Fruit fly (Drosophila melanogaster): Measurements from ENCODE around the gene Ugt36E1.

Ugt36E1 gene

dm6 chr2L:18846843-18847242 lies 20.3 kb downstream of the Ugt36E1 start:
- TF ChIP-seq psq (optimal IDR thresholded peaks at IDR 0.05), result no peak
- TF ChIP-seq ttk (optimal IDR thresholded peaks at IDR 0.05), result no peak
- no peak for TF ChIP-seq Myc (optimal IDR thresholded peaks at IDR 0.05)
- no peak for TF ChIP-seq insv (optimal IDR thresholded peaks at IDR 0.05)

DNA sequence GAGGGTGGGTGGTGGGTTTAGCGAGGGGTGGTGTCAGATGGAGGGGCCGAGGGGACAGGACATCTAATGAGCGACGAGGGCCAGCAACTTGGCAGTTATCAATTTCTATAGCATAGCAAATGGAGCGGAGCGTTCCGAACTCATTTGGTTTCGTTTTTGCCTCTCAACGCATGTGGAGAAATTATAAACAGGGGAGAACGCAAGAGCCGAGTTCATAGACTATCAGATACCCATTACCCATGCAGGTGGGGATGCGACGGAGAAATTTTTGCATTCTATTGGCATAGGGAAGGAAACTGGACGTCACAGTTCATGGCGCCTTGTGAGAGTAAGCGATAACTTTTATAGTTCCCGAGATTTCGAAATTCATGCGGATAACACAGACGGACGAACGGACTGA lies 25.7 kb downstream of the Ugt36E1 start:
- TF ChIP-seq h (optimal IDR thresholded peaks at IDR 0.05) (no peak), Sin3A (optimal IDR thresholded peaks at IDR 0.05) (no peak), psq (optimal IDR thresholded peaks at IDR 0.05) (no peak), Myc (optimal IDR thresholded peaks at IDR 0.05) (no peak), insv (optimal IDR thresholded peaks at IDR 0.05) (no peak), ttk (optimal IDR thresholded peaks at IDR 0.05) (no peak)

DNA sequence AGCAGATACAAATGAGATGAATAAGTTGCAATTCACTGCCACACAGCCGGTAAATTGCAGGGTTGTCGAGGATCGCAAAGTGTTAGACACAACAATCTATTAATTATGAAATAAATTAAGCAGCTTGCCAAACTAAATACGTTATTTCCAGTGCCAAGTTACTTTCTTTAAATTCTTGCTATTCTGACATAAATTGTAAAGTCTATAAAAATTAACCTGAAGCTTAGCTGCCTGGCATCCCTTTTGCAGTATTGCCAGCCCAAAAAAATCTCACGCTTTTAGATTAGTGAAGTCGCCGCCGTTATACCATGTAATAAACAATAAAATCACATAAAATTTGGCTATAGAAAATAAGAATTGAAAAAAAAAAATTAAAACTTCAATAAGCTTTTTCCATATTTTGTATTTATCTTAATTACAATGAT lies 31.1 kb downstream of the Ugt36E1 start:
- TF ChIP-seq ttk (optimal IDR thresholded peaks at IDR 0.05), result no peak
- TF ChIP-seq psq (optimal IDR thresholded peaks at IDR 0.05), result no peak
- no peak for TF ChIP-seq Sin3A (optimal IDR thresholded peaks at IDR 0.05)
- no peak for TF ChIP-seq insv (optimal IDR thresholded peaks at IDR 0.05)
- TF ChIP-seq h (optimal IDR thresholded peaks at IDR 0.05), result no peak
- no peak for TF ChIP-seq Myc (optimal IDR thresholded peaks at IDR 0.05)

- no peak for TF ChIP-seq h (optimal IDR thresholded peaks at IDR 0.05)
- TF ChIP-seq psq (optimal IDR thresholded peaks at IDR 0.05), result no peak
- TF ChIP-seq insv (optimal IDR thresholded peaks at IDR 0.05), result no peak
- TF ChIP-seq Myc (optimal IDR thresholded peaks at IDR 0.05), result no peak
- TF ChIP-seq ttk (optimal IDR thresholded peaks at IDR 0.05), result no peak
- TF ChIP-seq Sin3A (optimal IDR thresholded peaks at IDR 0.05), result no peak
These were observed 32.3 kb downstream of the Ugt36E1 start, which contains the start of the genes CG10602 and mRpL13 for dm6 chr2L:18858661-18859532. Gene CG10602 (minus strand): TSS chr2L:18859248. Gene mRpL13 (minus strand): TSS chr2L:18859248.

- TF ChIP-seq Sin3A (optimal IDR thresholded peaks at IDR 0.05) (no peak), insv (optimal IDR thresholded peaks at IDR 0.05) (no peak)
These were observed 34.4 kb downstream of the Ugt36E1 start for dm6 chr2L:18860920-18861319.

dm6 chr2L:18864093-18864492 lies 37.5 kb downstream of the Ugt36E1 start:
- no peak for TF ChIP-seq psq (optimal IDR thresholded peaks at IDR 0.05)
- TF ChIP-seq insv (optimal IDR thresholded peaks at IDR 0.05), result no peak
- no peak for TF ChIP-seq ttk (optimal IDR thresholded peaks at IDR 0.05)
- no peak for TF ChIP-seq Myc (optimal IDR thresholded peaks at IDR 0.05)
- TF ChIP-seq h (optimal IDR thresholded peaks at IDR 0.05), result no peak
- TF ChIP-seq Sin3A (optimal IDR thresholded peaks at IDR 0.05), result no peak

- no peak for TF ChIP-seq psq (optimal IDR thresholded peaks at IDR 0.05)
- no peak for TF ChIP-seq Myc (optimal IDR thresholded peaks at IDR 0.05)
- no peak for TF ChIP-seq h (optimal IDR thresholded peaks at IDR 0.05)
- TF ChIP-seq Sin3A (optimal IDR thresholded peaks at IDR 0.05), result no peak
- TF ChIP-seq insv (optimal IDR thresholded peaks at IDR 0.05), result no peak
- TF ChIP-seq ttk (optimal IDR thresholded peaks at IDR 0.05), result no peak
These were observed 38.4 kb downstream of the Ugt36E1 start for dm6 chr2L:18864981-18865380.

- no peak for TF ChIP-seq psq (optimal IDR thresholded peaks at IDR 0.05)
- no peak for TF ChIP-seq ttk (optimal IDR thresholded peaks at IDR 0.05)
- TF ChIP-seq Myc (optimal IDR thresholded peaks at IDR 0.05), result no peak
- TF ChIP-seq Sin3A (optimal IDR thresholded peaks at IDR 0.05), result no peak
- no peak for TF ChIP-seq h (optimal IDR thresholded peaks at IDR 0.05)
- TF ChIP-seq insv (optimal IDR thresholded peaks at IDR 0.05), result no peak
These were observed 40.0 kb downstream of the Ugt36E1 start for dm6 chr2L:18866582-18866981.

DNA sequence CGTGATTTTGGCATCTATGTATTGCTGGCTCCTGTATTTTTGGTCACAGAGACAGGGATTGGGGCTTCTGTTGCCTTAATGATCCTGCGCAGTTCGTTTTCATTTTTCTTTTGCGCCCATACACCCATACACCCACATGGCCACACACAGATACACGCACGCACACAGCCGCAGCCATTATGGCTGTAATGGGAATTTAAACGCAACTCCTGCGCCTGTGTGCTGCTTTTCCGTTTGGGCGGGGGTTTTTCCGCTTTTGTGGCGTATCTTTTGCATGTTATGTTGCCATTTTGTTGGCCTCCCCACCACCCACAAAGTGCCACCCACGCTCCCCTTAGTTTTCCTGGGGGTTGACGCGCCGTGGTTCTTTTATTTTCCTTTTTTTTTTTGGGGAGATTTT lies 41.2 kb downstream of the Ugt36E1 start:
- TF ChIP-seq psq (optimal IDR thresholded peaks at IDR 0.05) (no peak), Sin3A (optimal IDR thresholded peaks at IDR 0.05) (no peak), Myc (optimal IDR thresholded peaks at IDR 0.05) (no peak), insv (optimal IDR thresholded peaks at IDR 0.05) (no peak), ttk (optimal IDR thresholded peaks at IDR 0.05) (no peak), h (optimal IDR thresholded peaks at IDR 0.05) (no peak)

DNA sequence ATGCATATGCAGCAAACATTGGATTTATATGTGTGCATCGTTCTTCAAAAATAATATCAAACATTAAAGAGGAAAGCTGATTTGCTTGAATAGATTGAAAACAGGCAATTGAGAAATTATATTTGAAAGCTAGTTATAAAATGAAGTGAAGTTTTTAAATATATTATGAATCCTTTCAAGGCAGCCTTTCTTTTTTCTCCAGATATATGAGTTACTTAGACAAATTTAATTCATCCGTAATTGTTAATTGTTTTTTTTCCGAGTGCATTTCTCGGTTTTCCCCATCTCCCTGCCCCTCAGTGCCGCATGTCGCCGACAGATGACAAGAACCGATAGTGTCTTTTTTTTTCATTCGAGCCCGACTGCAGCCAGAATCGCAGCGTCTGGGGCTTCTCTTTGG lies 45.3 kb downstream of the Ugt36E1 start:
- no peak for TF ChIP-seq psq (optimal IDR thresholded peaks at IDR 0.05)
- TF ChIP-seq ttk (optimal IDR thresholded peaks at IDR 0.05), result no peak
- no peak for TF ChIP-seq h (optimal IDR thresholded peaks at IDR 0.05)
- no peak for TF ChIP-seq insv (optimal IDR thresholded peaks at IDR 0.05)
- TF ChIP-seq Sin3A (optimal IDR thresholded peaks at IDR 0.05), result no peak
- TF ChIP-seq Myc (optimal IDR thresholded peaks at IDR 0.05), result no peak

DNA sequence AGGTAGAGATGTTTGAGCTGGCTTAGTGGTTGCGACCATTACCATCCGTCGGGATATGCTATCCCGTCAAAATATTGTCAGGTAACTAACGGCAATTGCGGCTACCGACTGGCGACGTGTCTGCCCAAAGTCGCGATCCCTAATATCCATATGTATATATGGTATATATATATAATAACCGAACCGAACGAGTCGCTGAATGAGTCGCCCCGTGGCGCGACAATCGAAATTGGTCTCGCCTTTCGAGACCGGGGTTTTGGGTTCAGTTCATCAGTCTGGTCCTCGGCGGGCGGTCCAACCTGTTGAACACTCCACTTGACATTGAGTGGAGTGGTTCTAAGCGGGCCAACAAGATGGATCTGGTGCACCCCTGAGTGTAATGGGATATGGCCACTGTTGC lies 48.6 kb downstream of the Ugt36E1 start:
- TF ChIP-seq Myc (optimal IDR thresholded peaks at IDR 0.05) (no peak), psq (optimal IDR thresholded peaks at IDR 0.05) (no peak), ttk (optimal IDR thresholded peaks at IDR 0.05) (no peak), h (optimal IDR thresholded peaks at IDR 0.05) (no peak), Sin3A (optimal IDR thresholded peaks at IDR 0.05) (no peak), insv (optimal IDR thresholded peaks at IDR 0.05) (no peak)

dm6 chr2L:18878439-18878838 lies 51.9 kb downstream of the Ugt36E1 start:
- TF ChIP-seq h (optimal IDR thresholded peaks at IDR 0.05), result no peak
- TF ChIP-seq Myc (optimal IDR thresholded peaks at IDR 0.05), result no peak
- TF ChIP-seq ttk (optimal IDR thresholded peaks at IDR 0.05), result no peak
- TF ChIP-seq psq (optimal IDR thresholded peaks at IDR 0.05), result no peak
- no peak for TF ChIP-seq insv (optimal IDR thresholded peaks at IDR 0.05)
- no peak for TF ChIP-seq Sin3A (optimal IDR thresholded peaks at IDR 0.05)
